Fruit fly (Drosophila melanogaster): ENCODE measurements around the gene CG42233.
A peak's percentile ranks its signal among the peaks of the same experiment; 100 is the strongest.

CG42233 gene

dm6 chr3R:31805228-31805738, at the start of gene CG42233, which contains the start of gene CG1971:
Gene CG42233, minus strand, starts transcription at chr3R:31805278.
Gene CG1971, plus strand, starts transcription at chr3R:31805468.
- TF ChIP-seq fd96Ca (GFP tag; IDR thresholded peaks at IDR 0.05): peak; percentile 70; the same call in 2 of the 3 replicates
- no peak for TF ChIP-seq D1 (tag; optimal IDR thresholded peaks at IDR 0.05)
- peak; percentile 26 for TF ChIP-seq gl (tag; optimal IDR thresholded peaks at IDR 0.05)
- TF ChIP-seq Pif1B (GFP tag; optimal IDR thresholded peaks at IDR 0.05): no peak
- TF ChIP-seq Ets98B (GFP tag; IDR thresholded peaks at IDR 0.05): peak; percentile 62; the same call in 1 of the 2 replicates
- no peak for TF ChIP-seq CG10348 (GFP tag; IDR thresholded peaks at IDR 0.05)
- TF ChIP-seq CG32121 (GFP tag; IDR thresholded peaks at IDR 0.05): peak; percentile 17; the same call in 1 of the 2 replicates
- no peak for TF ChIP-seq Snoo (tag; optimal IDR thresholded peaks at IDR 0.05)
- TF ChIP-seq CG15710 (tag; optimal IDR thresholded peaks at IDR 0.05): no peak
- TF ChIP-seq CG8159 (tag; optimal IDR thresholded peaks at IDR 0.05): no peak
- TF ChIP-seq CG9948 (tag; optimal IDR thresholded peaks at IDR 0.05): no peak
- TF ChIP-seq rn (GFP tag; IDR thresholded peaks at IDR 0.05): peak; percentile 23; the same call in 1 of the 2 replicates
- no peak for TF ChIP-seq CG17806 (tag; optimal IDR thresholded peaks at IDR 0.05)
- no peak for TF ChIP-seq EcR (GFP tag; optimal IDR thresholded peaks at IDR 0.05)
- peak; percentile 66; the same call in 2 of the 3 replicates for TF ChIP-seq CG4496 (GFP tag; IDR thresholded peaks at IDR 0.05)
- TF ChIP-seq CG12605 (GFP tag; IDR thresholded peaks at IDR 0.05): no peak
- no peak for TF ChIP-seq CG8301 (tag; optimal IDR thresholded peaks at IDR 0.05)
- no peak for TF ChIP-seq CG14655 (GFP tag; optimal IDR thresholded peaks at IDR 0.05)
- TF ChIP-seq CG13204 (GFP tag; optimal IDR thresholded peaks at IDR 0.05): no peak
- no peak for TF ChIP-seq Pif1A (GFP tag; optimal IDR thresholded peaks at IDR 0.05)
- TF ChIP-seq CG34367 (tag; optimal IDR thresholded peaks at IDR 0.05): no peak

DNA sequence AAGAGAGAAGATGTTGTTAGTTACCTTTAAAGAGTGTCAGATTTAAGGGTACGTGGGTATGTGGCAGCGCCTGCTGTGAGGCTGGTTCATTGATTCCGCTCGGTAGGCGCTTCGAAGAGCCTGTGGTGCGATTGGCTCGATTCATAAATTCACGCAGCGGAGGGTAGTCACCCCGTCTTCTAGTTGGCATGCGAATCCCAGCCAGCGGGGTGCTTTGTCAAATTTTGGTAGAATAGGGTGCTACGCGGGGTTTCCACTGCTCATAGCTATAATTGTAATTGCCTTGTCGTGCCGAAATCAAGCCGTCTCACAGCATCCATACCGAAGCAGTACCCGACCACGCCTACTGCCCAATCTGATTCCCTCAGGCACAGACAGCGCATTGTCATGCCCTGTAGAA, 47.1 kb upstream of the CG42233 start:
- TF ChIP-seq fd96Ca (GFP tag; IDR thresholded peaks at IDR 0.05) (no peak), CG13204 (GFP tag; optimal IDR thresholded peaks at IDR 0.05) (no peak), CG10348 (GFP tag; IDR thresholded peaks at IDR 0.05) (no peak), CG15710 (tag; optimal IDR thresholded peaks at IDR 0.05) (no peak), EcR (GFP tag; optimal IDR thresholded peaks at IDR 0.05) (no peak), CG9948 (tag; optimal IDR thresholded peaks at IDR 0.05) (no peak), D1 (tag; optimal IDR thresholded peaks at IDR 0.05) (no peak), Ets98B (GFP tag; IDR thresholded peaks at IDR 0.05) (no peak), CG34367 (tag; optimal IDR thresholded peaks at IDR 0.05) (no peak), gl (tag; optimal IDR thresholded peaks at IDR 0.05) (no peak), CG8301 (tag; optimal IDR thresholded peaks at IDR 0.05) (no peak), rn (GFP tag; IDR thresholded peaks at IDR 0.05) (no peak), Snoo (tag; optimal IDR thresholded peaks at IDR 0.05) (no peak), CG14655 (GFP tag; optimal IDR thresholded peaks at IDR 0.05) (no peak)

DNA sequence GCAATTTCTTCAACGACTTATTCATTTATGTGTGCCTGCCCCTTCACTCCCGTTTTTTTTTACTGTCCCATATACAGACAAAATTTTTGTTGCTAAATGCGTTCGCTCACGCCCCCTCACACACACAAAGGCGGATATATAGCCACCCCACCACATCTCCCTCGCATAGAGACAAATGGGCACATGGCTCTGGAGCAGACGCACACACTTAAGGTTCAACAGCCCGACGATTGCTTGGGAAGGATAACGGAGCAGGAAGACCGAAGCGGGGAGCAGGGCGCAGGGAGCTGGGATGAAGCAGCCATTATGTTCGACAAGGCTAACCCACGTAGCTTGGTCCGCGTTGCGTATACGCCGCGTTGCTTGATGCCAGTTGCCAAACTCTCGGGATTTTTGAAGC, 21.3 kb upstream of the CG42233 start:
- TF ChIP-seq CG15710 (tag; optimal IDR thresholded peaks at IDR 0.05): no peak
- no peak for TF ChIP-seq D1 (tag; optimal IDR thresholded peaks at IDR 0.05)
- TF ChIP-seq CG8301 (tag; optimal IDR thresholded peaks at IDR 0.05): no peak
- TF ChIP-seq CG4496 (GFP tag; IDR thresholded peaks at IDR 0.05): no peak
- no peak for TF ChIP-seq rn (GFP tag; IDR thresholded peaks at IDR 0.05)
- no peak for TF ChIP-seq CG14655 (GFP tag; optimal IDR thresholded peaks at IDR 0.05)
- no peak for TF ChIP-seq EcR (GFP tag; optimal IDR thresholded peaks at IDR 0.05)
- no peak for TF ChIP-seq gl (tag; optimal IDR thresholded peaks at IDR 0.05)
- TF ChIP-seq Ets98B (GFP tag; IDR thresholded peaks at IDR 0.05): no peak
- TF ChIP-seq Pif1A (GFP tag; optimal IDR thresholded peaks at IDR 0.05): no peak
- no peak for TF ChIP-seq fd96Ca (GFP tag; IDR thresholded peaks at IDR 0.05)
- TF ChIP-seq CG10348 (GFP tag; IDR thresholded peaks at IDR 0.05): no peak
- no peak for TF ChIP-seq CG12605 (GFP tag; IDR thresholded peaks at IDR 0.05)
- no peak for TF ChIP-seq CG34367 (tag; optimal IDR thresholded peaks at IDR 0.05)
- TF ChIP-seq Pif1B (GFP tag; optimal IDR thresholded peaks at IDR 0.05): no peak
- no peak for TF ChIP-seq CG17806 (tag; optimal IDR thresholded peaks at IDR 0.05)
- no peak for TF ChIP-seq CG13204 (GFP tag; optimal IDR thresholded peaks at IDR 0.05)

DNA sequence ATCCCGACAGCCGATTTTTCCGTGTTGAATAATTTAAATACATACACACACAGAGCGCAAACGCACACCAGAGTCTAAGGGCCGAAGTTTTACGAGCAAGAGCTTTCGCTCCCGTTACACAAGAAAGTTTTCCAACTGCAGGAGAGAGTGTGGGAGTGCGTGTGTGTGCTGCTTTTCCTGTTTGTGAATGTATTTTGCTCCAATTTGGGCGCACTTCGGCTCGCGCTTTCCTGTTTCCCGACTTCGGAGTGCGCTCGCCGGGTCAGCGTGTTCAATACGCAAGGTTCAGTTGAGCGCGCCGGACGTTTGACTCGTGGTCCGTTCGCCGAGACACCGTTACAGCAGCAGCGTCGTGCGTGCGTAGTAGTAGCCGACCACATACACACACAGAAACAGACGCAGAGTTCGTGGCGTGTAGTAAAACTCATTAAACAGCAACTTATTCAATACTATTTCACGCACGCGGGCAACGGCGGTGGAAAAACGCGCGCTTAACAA, 20.5 kb upstream of the CG42233 start:
- TF ChIP-seq CG15710 (tag; optimal IDR thresholded peaks at IDR 0.05) (no peak), CG4496 (GFP tag; IDR thresholded peaks at IDR 0.05) (no peak), D1 (tag; optimal IDR thresholded peaks at IDR 0.05) (no peak), CG9948 (tag; optimal IDR thresholded peaks at IDR 0.05) (no peak), fd96Ca (GFP tag; IDR thresholded peaks at IDR 0.05) (no peak), Pif1A (GFP tag; optimal IDR thresholded peaks at IDR 0.05) (no peak), Pif1B (GFP tag; optimal IDR thresholded peaks at IDR 0.05) (no peak), CG10348 (GFP tag; IDR thresholded peaks at IDR 0.05) (no peak), rn (GFP tag; IDR thresholded peaks at IDR 0.05) (no peak), CG17806 (tag; optimal IDR thresholded peaks at IDR 0.05) (no peak), Snoo (tag; optimal IDR thresholded peaks at IDR 0.05) (no peak), EcR (GFP tag; optimal IDR thresholded peaks at IDR 0.05) (no peak), CG12605 (GFP tag; IDR thresholded peaks at IDR 0.05) (no peak), CG8301 (tag; optimal IDR thresholded peaks at IDR 0.05) (no peak), gl (tag; optimal IDR thresholded peaks at IDR 0.05) (no peak), Ets98B (GFP tag; IDR thresholded peaks at IDR 0.05) (no peak)

- TF ChIP-seq CG12605 (GFP tag; IDR thresholded peaks at IDR 0.05): no peak
- TF ChIP-seq CG8159 (tag; optimal IDR thresholded peaks at IDR 0.05): no peak
- TF ChIP-seq CG8301 (tag; optimal IDR thresholded peaks at IDR 0.05): no peak
- TF ChIP-seq Ets98B (GFP tag; IDR thresholded peaks at IDR 0.05): no peak
These were observed 19.1 kb upstream of the CG42233 start for dm6 chr3R:31824200-31824599.

DNA sequence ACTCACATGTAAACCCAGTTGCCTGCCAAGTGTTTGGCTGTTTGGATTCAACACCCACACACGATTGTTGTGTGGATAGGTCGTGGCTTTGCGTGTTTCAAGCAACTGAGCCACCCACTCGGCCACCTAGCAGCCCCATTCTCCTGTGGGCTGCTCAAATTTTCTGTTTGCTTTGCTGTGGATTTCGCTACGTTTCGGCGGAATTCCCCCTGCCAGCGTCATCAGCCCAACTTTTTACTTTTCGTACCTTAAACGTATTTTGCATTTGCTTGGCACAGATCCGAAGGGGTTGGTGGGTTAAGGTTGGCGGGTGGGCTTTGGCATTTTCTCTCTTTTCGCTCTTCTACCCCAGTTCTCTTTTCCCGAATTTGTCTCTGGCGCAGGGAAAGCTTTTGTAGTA, 17.4 kb upstream of the CG42233 start:
- TF ChIP-seq CG32121 (GFP tag; IDR thresholded peaks at IDR 0.05): no peak
- TF ChIP-seq fd96Ca (GFP tag; IDR thresholded peaks at IDR 0.05): no peak
- TF ChIP-seq rn (GFP tag; IDR thresholded peaks at IDR 0.05): no peak
- no peak for TF ChIP-seq EcR (GFP tag; optimal IDR thresholded peaks at IDR 0.05)
- no peak for TF ChIP-seq CG15710 (tag; optimal IDR thresholded peaks at IDR 0.05)
- TF ChIP-seq Pif1A (GFP tag; optimal IDR thresholded peaks at IDR 0.05): no peak
- no peak for TF ChIP-seq CG9948 (tag; optimal IDR thresholded peaks at IDR 0.05)
- TF ChIP-seq CG17806 (tag; optimal IDR thresholded peaks at IDR 0.05): no peak
- TF ChIP-seq Pif1B (GFP tag; optimal IDR thresholded peaks at IDR 0.05): no peak
- no peak for TF ChIP-seq CG8301 (tag; optimal IDR thresholded peaks at IDR 0.05)
- TF ChIP-seq Ets98B (GFP tag; IDR thresholded peaks at IDR 0.05): no peak
